Fruit fly (Drosophila melanogaster) S2 (cell line): Measurements from ENCODE around the gene CG10650.

ENCODE experiments used
- CG8478 ChIP-seq: fragments of >200 bp; optimal IDR thresholded peaks from 2 replicates; lab custom pipeline; 2018
- CTCF ChIP-seq, 2 experiments: fragments of >200 bp; optimal IDR thresholded peaks; 2 replicates each; lab custom pipeline; 2018

- TF ChIP-seq CTCF (optimal IDR thresholded peaks at IDR 0.05; lab: Kevin White, UChicago) (no peak), CG8478 (no peak)
These were observed 38.5 kb downstream of the CG10650 start, which contains the start of gene Bhmt for dm6 chr2L:18957142-18957674.
